Worm (Caenorhabditis elegans) whole organism, L3 larva: ENCODE measurements around the gene srh-195.
"Not testable (repeated sequence)": the region's sequence is repeated elsewhere in the genome, so short reads cannot be mapped to it uniquely, and the experiment has no call there.

Source experiments
- lin-15B ChIP-seq: fragments of 150-350 bp; optimal IDR thresholded peaks from 2 replicates; lab custom pipeline; 2014; ENCODE audit warnings: missing biosample characterization, missing genetic modification characterization
- mdl-1 ChIP-seq: fragments of 150-350 bp; optimal IDR thresholded peaks from 2 replicates; lab custom pipeline; 2014; ENCODE audit warnings: missing biosample characterization, missing genetic modification characterization
- tbx-2 ChIP-seq: sonication (generic microtip); optimal IDR thresholded peaks from 2 replicates; lab custom pipeline; 2016; ENCODE audit warnings: mild to moderate bottlenecking, missing genetic modification characterization, missing compliant biosample characterization

The srh-195 gene

ce11 chrII:2067451-2068021 is 49.2 kb downstream of the srh-195 start, which contains the start of gene F07E5.12:
TSS of gene F07E5.12 (plus strand) at chrII:2067971.
- TF ChIP-seq mdl-1, tbx-2, lin-15B (tag; lab: Kevin White, UChicago): not testable (repeated sequence)
